Fruit fly (Drosophila melanogaster) whole organism, embryonic: ENCODE data around the gene CG2841.

ENCODE experiments used
- CG10267 ChIP-seq: fragments of 200-800 bp; sonication (Bioruptor generic); optimal IDR thresholded peaks from 2 replicates; lab custom pipeline; 2018; ENCODE audit warnings: missing biosample characterization, mild to moderate bottlenecking, missing genetic modification characterization, moderate library complexity
- CG10543 ChIP-seq: fragments of 200-800 bp; sonication (Bioruptor generic); optimal IDR thresholded peaks from 3 replicates; lab custom pipeline; 2017; ENCODE audit warnings: missing biosample characterization, mild to moderate bottlenecking, missing genetic modification characterization, moderate library complexity
- CG10654 ChIP-seq: fragments of 200-800 bp; sonication (Bioruptor generic); optimal IDR thresholded peaks from 2 replicates; lab custom pipeline; 2016; ENCODE audit warnings: missing biosample characterization, missing genetic modification characterization
- CG12071 ChIP-seq: fragments of 200-800 bp; sonication (Bioruptor generic); optimal IDR thresholded peaks from 3 replicates; lab custom pipeline; 2018; ENCODE audit warnings: missing biosample characterization, mild to moderate bottlenecking, missing genetic modification characterization
- CG13123 ChIP-seq: fragments of 200-800 bp; sonication (Bioruptor generic); optimal IDR thresholded peaks from 2 replicates; lab custom pipeline; 2016; ENCODE audit warnings: missing biosample characterization, missing genetic modification characterization
- CG15479 ChIP-seq: fragments of 200-800 bp; sonication (Bioruptor generic); optimal IDR thresholded peaks from 3 replicates; lab custom pipeline; 2019; ENCODE audit warnings: missing biosample characterization, mild to moderate bottlenecking, missing genetic modification characterization, moderate library complexity
- CG16779 ChIP-seq: fragments of 200-800 bp; sonication (Bioruptor generic); IDR thresholded peaks from 2 replicates; pipeline ENCODE4 v1.3.6; 2022; ENCODE audit warnings: missing biosample characterization, missing genetic modification characterization
- CG17385 ChIP-seq: fragments of 200-800 bp; sonication (Bioruptor generic); optimal IDR thresholded peaks from 3 replicates; lab custom pipeline; 2018; ENCODE audit warnings: missing biosample characterization, mild to moderate bottlenecking, missing genetic modification characterization
- CG17568 ChIP-seq: fragments of 200-800 bp; sonication (Bioruptor generic); optimal IDR thresholded peaks from 2 replicates; lab custom pipeline; 2018; ENCODE audit warnings: missing biosample characterization, mild to moderate bottlenecking, missing genetic modification characterization, moderate library complexity
- CG18476 ChIP-seq: fragments of 200-800 bp; sonication (Bioruptor generic); optimal IDR thresholded peaks from 2 replicates; lab custom pipeline; 2016; ENCODE audit warnings: missing biosample characterization, mild to moderate bottlenecking, missing genetic modification characterization
- CG2712 ChIP-seq: fragments of 200-800 bp; optimal IDR thresholded peaks from 3 replicates; lab custom pipeline; 2019; ENCODE audit warnings: missing biosample characterization, mild to moderate bottlenecking, missing genetic modification characterization, moderate library complexity
- CG34224 ChIP-seq: fragments of 200-800 bp; sonication (Bioruptor generic); IDR thresholded peaks from 3 replicates; pipeline ENCODE4 v1.3.6; 2022; ENCODE audit warnings: missing biosample characterization, missing genetic modification characterization; ENCODE audit not compliant: partially characterized antibody
- CG34376 ChIP-seq: fragments of 200-800 bp; sonication (Bioruptor generic); optimal IDR thresholded peaks from 2 replicates; lab custom pipeline; 2018; ENCODE audit warnings: missing biosample characterization, mild to moderate bottlenecking, missing genetic modification characterization
- CG3847 ChIP-seq: fragments of 200-800 bp; sonication (Bioruptor generic); IDR thresholded peaks from 2 replicates; pipeline ENCODE4 v1.3.6; 2022; ENCODE audit warnings: missing biosample characterization, missing genetic modification characterization
- CG4360 ChIP-seq: fragments of 200-800 bp; sonication (Bioruptor generic); IDR thresholded peaks from 2 replicates; pipeline ENCODE4 v1.3.6; 2022; ENCODE audit warnings: missing biosample characterization, missing genetic modification characterization
- CG8359 ChIP-seq: fragments of 200-800 bp; sonication (Bioruptor generic); optimal IDR thresholded peaks from 2 replicates; lab custom pipeline; 2017; ENCODE audit warnings: missing biosample characterization, mild to moderate bottlenecking, missing genetic modification characterization, borderline replicate concordance
- CHES-1-like ChIP-seq: fragments of 200-800 bp; sonication (Bioruptor generic); optimal IDR thresholded peaks from 2 replicates; lab custom pipeline; 2016; ENCODE audit warnings: missing biosample characterization, missing genetic modification characterization
- D19A ChIP-seq: fragments of 200-800 bp; optimal IDR thresholded peaks from 3 replicates; lab custom pipeline; 2019; ENCODE audit warnings: missing biosample characterization, mild to moderate bottlenecking, missing genetic modification characterization, moderate library complexity
- Drgx ChIP-seq: fragments of 200-800 bp; sonication (Bioruptor generic); IDR thresholded peaks from 2 replicates; pipeline ENCODE4 v1.3.6; 2022; ENCODE audit warnings: missing biosample characterization, missing genetic modification characterization
- Fer1 ChIP-seq: fragments of 200-800 bp; sonication (Bioruptor generic); optimal IDR thresholded peaks from 2 replicates; lab custom pipeline; 2017; ENCODE audit warnings: missing biosample characterization, mild to moderate bottlenecking, missing genetic modification characterization
- Gug ChIP-seq: fragments of 200-800 bp; sonication (Bioruptor generic); IDR thresholded peaks from 4 replicates; pipeline ENCODE4 v1.3.6; 2022; ENCODE audit warnings: missing biosample characterization, missing genetic modification characterization
- HLHmδ ChIP-seq: fragments of 200-800 bp; sonication (Bioruptor generic); optimal IDR thresholded peaks from 2 replicates; lab custom pipeline; 2018; ENCODE audit warnings: missing biosample characterization, mild to moderate bottlenecking, missing genetic modification characterization, moderate library complexity
- Hand ChIP-seq: fragments of 200-800 bp; sonication (Bioruptor generic); optimal IDR thresholded peaks from 2 replicates; lab custom pipeline; 2017; ENCODE audit warnings: mild to moderate bottlenecking, missing biosample characterization, missing genetic modification reagents, missing genetic modification characterization
- Max ChIP-seq: fragments of 200-800 bp; sonication (Bioruptor generic); optimal IDR thresholded peaks from 2 replicates; lab custom pipeline; 2016; ENCODE audit warnings: missing biosample characterization, mild to moderate bottlenecking, missing genetic modification characterization
- Med ChIP-seq: fragments of 200-800 bp; sonication (Bioruptor generic); peaks from one replicate; lab custom pipeline; 2016; ENCODE audit warnings: missing biosample characterization, missing genetic modification characterization, mild to moderate bottlenecking, inconsistent platforms, moderate library complexity
- Neu2 ChIP-seq: fragments of 200-800 bp; sonication (Bioruptor generic); optimal IDR thresholded peaks from 3 replicates; lab custom pipeline; 2016; ENCODE audit warnings: missing biosample characterization, missing genetic modification characterization, borderline replicate concordance
- Oaz ChIP-seq: fragments of 200-800 bp; sonication (Bioruptor generic); IDR thresholded peaks from 2 replicates; pipeline ENCODE4 v1.3.6; 2022; ENCODE audit warnings: missing biosample characterization, missing genetic modification characterization
- Ptx1 ChIP-seq: fragments of 200-800 bp; sonication (Bioruptor generic); IDR thresholded peaks from 2 replicates; pipeline ENCODE4 v1.3.6; 2022; ENCODE audit warnings: missing biosample characterization, missing genetic modification characterization
- Scr ChIP-seq: fragments of 200-800 bp; sonication (Bioruptor generic); IDR thresholded peaks from 2 replicates; pipeline ENCODE4 v1.3.6; 2022; ENCODE audit warnings: missing biosample characterization, missing genetic modification characterization; ENCODE audit not compliant: partially characterized antibody
- cato ChIP-seq: fragments of 200-800 bp; sonication (Bioruptor generic); optimal IDR thresholded peaks from 2 replicates; lab custom pipeline; 2016; ENCODE audit warnings: missing biosample characterization, missing genetic modification characterization, borderline replicate concordance
- cwo ChIP-seq: fragments of 200-800 bp; sonication (Bioruptor generic); optimal IDR thresholded peaks from 3 replicates; lab custom pipeline; 2017; ENCODE audit warnings: missing biosample characterization, missing genetic modification characterization, mild to moderate bottlenecking, moderate library complexity, missing genetic modification reagents
- dan ChIP-seq: fragments of 200-800 bp; sonication (Bioruptor generic); IDR thresholded peaks from 2 replicates; pipeline ENCODE4 v1.3.6; 2022; ENCODE audit warnings: missing biosample characterization, missing genetic modification characterization
- dimm ChIP-seq: fragments of 200-800 bp; sonication (Bioruptor generic); IDR thresholded peaks from 2 replicates; pipeline ENCODE4 v1.3.6; 2022; ENCODE audit warnings: missing biosample characterization, missing genetic modification characterization
- grn ChIP-seq: fragments of 200-800 bp; sonication (Bioruptor generic); optimal IDR thresholded peaks from 3 replicates; lab custom pipeline; 2017; ENCODE audit warnings: missing biosample characterization, missing genetic modification characterization
- h ChIP-seq: fragments of >200 bp; optimal IDR thresholded peaks from 2 replicates; lab custom pipeline; 2017
- lmd ChIP-seq: fragments of 200-800 bp; sonication (Bioruptor generic); IDR thresholded peaks from 2 replicates; pipeline ENCODE4 v1.3.6; 2022; ENCODE audit warnings: missing biosample characterization, missing genetic modification characterization
- lov ChIP-seq, 2 experiments: fragments of 200-800 bp in 1 of 2; fragments of >200 bp in 1 of 2; sonication (Bioruptor generic) in 1 of 2; IDR thresholded peaks in 1 of 2; optimal IDR thresholded peaks in 1 of 2; 2 replicates in 1 of 2; 3 replicates in 1 of 2; pipeline versions ENCODE4 v1.3.6 to Lab custom; 2017 to 2022; ENCODE audit warnings: missing biosample characterization in 1 of 2, missing genetic modification characterization in 1 of 2
- nom ChIP-seq: fragments of 200-800 bp; sonication (Bioruptor generic); optimal IDR thresholded peaks from 2 replicates; lab custom pipeline; 2017; ENCODE audit warnings: missing biosample characterization, missing genetic modification characterization, mild to moderate bottlenecking, moderate library complexity, missing genetic modification reagents
- oc ChIP-seq: fragments of 200-800 bp; sonication (Bioruptor generic); optimal IDR thresholded peaks from 2 replicates; lab custom pipeline; 2018; ENCODE audit warnings: missing biosample characterization, mild to moderate bottlenecking, missing genetic modification characterization, moderate library complexity
- pfk ChIP-seq: fragments of 200-800 bp; sonication (Bioruptor generic); optimal IDR thresholded peaks from 2 replicates; lab custom pipeline; 2018; ENCODE audit warnings: missing biosample characterization, mild to moderate bottlenecking, missing genetic modification characterization, moderate library complexity
- pnt ChIP-seq: fragments of 200-800 bp; sonication (Bioruptor generic); optimal IDR thresholded peaks from 3 replicates; lab custom pipeline; 2016; ENCODE audit warnings: missing biosample characterization, missing genetic modification characterization
- pros ChIP-seq: fragments of 200-800 bp; sonication (Bioruptor generic); optimal IDR thresholded peaks from 3 replicates; lab custom pipeline; 2019; ENCODE audit warnings: missing biosample characterization, mild to moderate bottlenecking, missing genetic modification characterization, moderate library complexity
- salm ChIP-seq: fragments of 200-800 bp; sonication (Bioruptor generic); optimal IDR thresholded peaks from 2 replicates; lab custom pipeline; 2018; ENCODE audit warnings: missing biosample characterization, mild to moderate bottlenecking, missing genetic modification characterization
- sc ChIP-seq, 3 experiments: fragments of >200 bp in 2 of 3; fragments of 200-800 bp in 1 of 3; sonication (Bioruptor generic) in 1 of 3; optimal IDR thresholded peaks; 2 replicates in 2 of 3; 3 replicates in 1 of 3; lab custom pipeline; 2017; ENCODE audit warnings: mild to moderate bottlenecking in 1 of 3, missing biosample characterization in 1 of 3, missing genetic modification characterization in 1 of 3, missing genetic modification reagents in 1 of 3
- sima ChIP-seq: fragments of 200-800 bp; sonication (Bioruptor generic); optimal IDR thresholded peaks from 2 replicates; lab custom pipeline; 2016; ENCODE audit warnings: missing biosample characterization, missing genetic modification characterization
- sqz ChIP-seq: fragments of 200-800 bp; sonication (Bioruptor generic); optimal IDR thresholded peaks from 3 replicates; lab custom pipeline; 2018; ENCODE audit warnings: missing biosample characterization, mild to moderate bottlenecking, missing genetic modification characterization
- sug ChIP-seq: fragments of 200-800 bp; optimal IDR thresholded peaks from 2 replicates; lab custom pipeline; 2019; ENCODE audit warnings: missing biosample characterization, mild to moderate bottlenecking, missing genetic modification characterization, moderate library complexity
- tna ChIP-seq: fragments of 200-800 bp; sonication (Bioruptor generic); IDR thresholded peaks from 2 replicates; pipeline ENCODE4 v1.3.6; 2022; ENCODE audit warnings: missing biosample characterization, missing genetic modification characterization; ENCODE audit not compliant: partially characterized antibody
- vnd ChIP-seq: fragments of 200-800 bp; sonication (Bioruptor generic); IDR thresholded peaks from 3 replicates; pipeline ENCODE4 v1.3.6; 2022; ENCODE audit warnings: missing biosample characterization, missing genetic modification characterization; ENCODE audit not compliant: partially characterized antibody
- yki ChIP-seq: fragments of >200 bp; optimal IDR thresholded peaks from 3 replicates; lab custom pipeline; 2018

The CG2841 gene

DNA sequence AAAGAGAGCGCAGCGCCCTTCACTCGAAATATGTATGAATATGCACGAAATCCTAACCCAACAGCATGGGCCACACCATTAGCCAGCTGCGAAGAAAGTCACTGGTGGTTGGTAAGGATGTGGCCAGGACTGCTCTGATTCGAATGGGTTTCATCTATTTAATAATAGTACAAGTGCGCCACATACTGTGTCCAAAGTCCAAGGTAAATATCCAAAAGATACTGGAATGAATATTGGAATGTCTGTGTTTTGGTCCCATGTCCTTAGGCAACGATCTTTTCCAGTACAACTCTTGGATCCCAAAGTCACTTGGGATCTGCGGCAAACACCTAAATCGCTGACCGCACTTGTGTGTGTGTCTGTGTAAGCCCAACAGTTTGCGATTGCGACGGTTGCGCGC, 59.8 kb downstream of the CG2841 start (continued):
- TF ChIP-seq sima (GFP tag; lab: Kevin White, UChicago) (no peak), CG3847 (GFP tag; lab: Robert Waterston, UW) (peak; percentile 17; the same call in 1 of the 2 replicates), CG10267 (peak; percentile 4), pnt (peak; percentile 31), CG10654 (GFP tag; lab: Kevin White, UChicago) (peak; percentile 54), CG15479 (GFP tag; lab: Kevin White, UChicago) (no peak), Med (peak; percentile 88), CG2712 (tag; lab: Kevin White, UChicago) (peak; percentile 70), h (no peak), Drgx (peak; percentile 70), CHES-1-like (peak; percentile 43), D19A (tag; lab: Kevin White, UChicago) (peak; percentile 35), oc (tag; lab: Kevin White, UChicago) (peak; percentile 22), CG17568 (GFP tag; lab: Kevin White, UChicago) (no peak), yki (lab: Kevin White, UChicago) (no peak), Hand (no peak), Fer1 (GFP tag; lab: Kevin White, UChicago) (peak; percentile 59), Max (peak; percentile 55), vnd (GFP tag; lab: Robert Waterston, UW) (no peak), cato (GFP tag; lab: Kevin White, UChicago) (no peak), CG8359 (peak; percentile 2), CG18476 (no peak), CG34224 (GFP tag; lab: Robert Waterston, UW) (no peak), sc (optimal IDR thresholded peaks at IDR 0.05; lab: Kevin White, UChicago) (no peak), sc (GFP tag; optimal IDR thresholded peaks at IDR 0.05; lab: Kevin White, UChicago) (no peak), Gug (no peak; the same call in 3 of the 4 replicates), dimm (GFP tag; lab: Robert Waterston, UW) (no peak), tna (GFP tag; lab: Robert Waterston, UW) (no peak), lmd (GFP tag; lab: Robert Waterston, UW) (peak; percentile 66), lov (optimal IDR thresholded peaks at IDR 0.05; lab: Kevin White, UChicago) (no peak), lov (GFP tag; IDR thresholded peaks at IDR 0.05; lab: Robert Waterston, UW) (no peak), dan (GFP tag; lab: Robert Waterston, UW) (no peak), Oaz (GFP tag; lab: Robert Waterston, UW) (no peak)

DNA sequence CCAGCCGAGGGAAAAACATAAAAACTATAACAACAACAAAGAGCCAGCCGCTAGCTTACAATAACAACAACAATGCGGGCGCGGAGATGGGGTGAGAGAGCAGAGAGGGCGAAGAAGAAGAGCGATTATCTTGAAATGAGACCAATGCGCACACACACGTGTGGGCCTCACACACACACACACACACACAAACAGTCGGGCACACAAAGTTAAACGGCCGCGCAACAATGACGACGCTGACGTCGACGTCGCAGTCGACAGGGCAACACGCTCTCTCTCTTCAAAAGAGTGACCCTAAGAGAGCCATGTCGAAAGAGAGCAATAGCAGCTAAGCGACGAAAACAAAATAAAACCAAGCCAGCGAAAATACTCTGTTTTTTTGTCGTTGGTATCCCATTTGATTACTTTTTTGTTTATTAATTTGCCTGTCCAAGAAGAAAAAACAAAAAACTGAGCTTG, 60.3 kb downstream of the CG2841 start:
- TF ChIP-seq grn (peak; percentile 59), Neu2 (GFP tag; lab: Kevin White, UChicago) (no peak), CG10543 (GFP tag; lab: Kevin White, UChicago) (peak; percentile 31), CG13123 (GFP tag; lab: Kevin White, UChicago) (no peak), CG34376 (peak; percentile 61), Scr (GFP tag; lab: Robert Waterston, UW) (peak; percentile 26; the same call in 1 of the 2 replicates), pfk (GFP tag; lab: Kevin White, UChicago) (peak; percentile 22), D19A (tag; lab: Kevin White, UChicago) (peak; percentile 45), HLHmδ (GFP tag; lab: Kevin White, UChicago) (peak; percentile 48), pros (GFP tag; lab: Kevin White, UChicago) (peak; percentile 94), yki (lab: Kevin White, UChicago) (peak; percentile 72), CG16779 (GFP tag; lab: Robert Waterston, UW) (no peak), CG17385 (GFP tag; lab: Kevin White, UChicago) (peak; percentile 96), sqz (GFP tag; lab: Kevin White, UChicago) (peak; percentile 41), sug (peak; percentile 71), CG12071 (no peak), salm (peak; percentile 5), CG34224 (GFP tag; lab: Robert Waterston, UW) (peak; percentile 24; the same call in 1 of the 3 replicates), cwo (GFP tag; lab: Kevin White, UChicago) (peak; percentile 73), CG4360 (peak; percentile 99), Ptx1 (GFP tag; lab: Robert Waterston, UW) (no peak), nom (GFP tag; lab: Kevin White, UChicago) (peak; percentile 48)
